Worm (Caenorhabditis elegans): ENCODE data around the gene Y64G10A.7.

DNA sequence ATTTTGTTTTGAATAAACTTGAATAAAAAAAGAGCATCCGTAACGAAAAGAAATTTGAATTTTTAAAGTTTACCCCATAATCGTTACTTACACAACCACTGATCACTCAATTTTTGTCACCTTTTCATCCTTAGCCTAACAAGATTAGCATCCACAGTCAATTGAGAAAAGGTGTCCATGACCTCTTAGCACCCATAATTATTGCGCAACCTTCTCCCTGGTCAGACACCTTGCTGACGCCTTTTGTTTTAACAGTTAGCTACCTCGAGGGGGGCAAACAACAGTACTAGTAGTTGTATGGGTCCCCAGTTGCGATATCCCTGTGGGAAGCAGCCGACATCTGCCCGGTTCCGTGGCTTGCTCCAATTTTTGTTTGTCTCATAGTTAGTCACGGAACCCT, 5.4 kb downstream of the Y64G10A.7 start:
- TF ChIP-seq nhr-28 (tag; optimal IDR thresholded peaks at IDR 0.05) (no peak), snpc-4 (tag; optimal IDR thresholded peaks at IDR 0.05) (no peak), ceh-43 (GFP tag; optimal IDR thresholded peaks at IDR 0.05) (no peak), mab-5 (tag; optimal IDR thresholded peaks at IDR 0.05) (no peak)
